Fruit fly (Drosophila melanogaster) whole organism, pupa: ENCODE data around the gene CG42232.

Source experiments
- CG34367 ChIP-seq: fragments of 200-800 bp; sonication (Bioruptor generic); optimal IDR thresholded peaks from 2 replicates; lab custom pipeline; 2018; ENCODE audit warnings: missing biosample characterization, mild to moderate bottlenecking, missing genetic modification characterization
- CG8301 ChIP-seq: fragments of 200-800 bp; sonication (Bioruptor generic); optimal IDR thresholded peaks from 2 replicates; lab custom pipeline; 2018; ENCODE audit warnings: missing biosample characterization, mild to moderate bottlenecking, missing genetic modification characterization
- gl ChIP-seq: fragments of 200-800 bp; sonication (Bioruptor generic); optimal IDR thresholded peaks from 2 replicates; lab custom pipeline; 2018; ENCODE audit warnings: missing biosample characterization, mild to moderate bottlenecking, missing genetic modification characterization

The CG42232 gene

dm6 chr3R:16408434-16408833 is 61.0 kb downstream of the CG42232 start:
- TF ChIP-seq CG8301 = no peak
- TF ChIP-seq gl (tag; lab: Kevin White, UChicago) = no peak
- TF ChIP-seq CG34367 (tag; lab: Kevin White, UChicago) = no peak
- TF ChIP-seq, all 21 proteins: peak for 0
